Fruit fly (Drosophila melanogaster): ENCODE data around the gene Fuca.

The Fuca gene

DNA sequence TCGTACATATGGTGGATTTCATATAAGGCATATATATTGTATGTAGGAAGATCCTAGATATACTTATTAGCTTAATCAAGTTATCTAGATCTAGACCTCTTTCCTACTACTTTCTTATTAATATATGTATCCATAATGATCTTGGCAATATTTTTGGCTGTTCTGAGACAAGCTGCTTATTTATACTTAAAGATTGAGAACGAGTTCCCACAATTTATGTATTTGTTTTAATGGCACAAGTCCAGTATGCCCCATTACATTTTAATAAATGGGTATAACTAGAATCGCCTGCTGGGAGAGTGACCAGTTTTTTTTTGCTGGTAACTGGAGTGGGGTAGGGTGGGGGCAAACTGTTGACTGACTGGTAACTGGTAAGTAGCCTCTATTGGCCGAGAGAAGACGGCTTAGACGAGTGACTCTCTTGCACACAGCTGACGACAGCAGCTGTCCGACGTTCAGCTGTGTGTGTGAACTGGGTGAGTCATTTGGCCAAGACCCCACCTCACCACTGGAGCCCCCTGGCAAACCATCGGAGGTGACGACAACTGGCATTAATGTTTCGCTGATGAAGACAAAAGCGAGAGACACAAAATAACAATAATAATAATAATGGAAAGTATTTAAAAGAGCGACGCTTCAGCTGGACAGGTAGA, 14.4 kb upstream of the Fuca start:
- TF ChIP-seq CG11695 (GFP tag; IDR thresholded peaks at IDR 0.05) = 0 out of 3 replicates have a peak, but pooled peaks have one; percentile 22
- no peak for TF ChIP-seq Lhr (GFP tag; optimal IDR thresholded peaks at IDR 0.05)
- 0 out of 2 replicates have a peak, but pooled peaks have one; percentile 8 for TF ChIP-seq CG14441 (GFP tag; IDR thresholded peaks at IDR 0.05)
- TF ChIP-seq cg (GFP tag; optimal IDR thresholded peaks at IDR 0.05) = peak; percentile 65
- TF ChIP-seq ash1 (GFP tag; optimal IDR thresholded peaks at IDR 0.05) = no peak
- TF ChIP-seq gsb (GFP tag; IDR thresholded peaks at IDR 0.05) = no peak
- TF ChIP-seq chinmo (GFP tag; IDR thresholded peaks at IDR 0.05; ENCODE audit: partially characterized antibody) = 0 out of 4 replicates have a peak, but pooled peaks have one; percentile 75
- peak; percentile 77 for TF ChIP-seq Med (GFP tag)
- no peak for TF ChIP-seq CG7786 (GFP tag; optimal IDR thresholded peaks at IDR 0.05)
- TF ChIP-seq CG6791 (GFP tag; IDR thresholded peaks at IDR 0.05; ENCODE audit: partially characterized antibody) = 0 out of 3 replicates have a peak, but pooled peaks have one; percentile 8
- no peak for TF ChIP-seq CG4360 (GFP tag; IDR thresholded peaks at IDR 0.05)
- TF ChIP-seq eve (GFP tag; optimal IDR thresholded peaks at IDR 0.05) = no peak
- peak in 1 of 2 experiments; percentile 17 for TF ChIP-seq crp (GFP tag; optimal IDR thresholded peaks at IDR 0.05)
- peak; percentile 52 for TF ChIP-seq kni (GFP tag; optimal IDR thresholded peaks at IDR 0.05)
- peak; percentile 10; the same call in 1 of the 2 replicates for TF ChIP-seq CG9932 (GFP tag; IDR thresholded peaks at IDR 0.05)
- TF ChIP-seq Eip74EF (GFP tag; optimal IDR thresholded peaks at IDR 0.05) = peak in 1 of 2 experiments; percentile 4
- peak; percentile 15 for TF ChIP-seq CG10543 (GFP tag; optimal IDR thresholded peaks at IDR 0.05)
- TF ChIP-seq kay (GFP tag; optimal IDR thresholded peaks at IDR 0.05) = peak; percentile 79
- peak; percentile 74 for TF ChIP-seq D19B (GFP tag; optimal IDR thresholded peaks at IDR 0.05)
- TF ChIP-seq Drgx (GFP tag; IDR thresholded peaks at IDR 0.05) = 0 out of 2 replicates have a peak, but pooled peaks have one; percentile 23
- TF ChIP-seq schlank (tag; optimal IDR thresholded peaks at IDR 0.05) = no peak
- peak; percentile 0 for TF ChIP-seq Blimp-1 (GFP tag; optimal IDR thresholded peaks at IDR 0.05)
- TF ChIP-seq gce (GFP tag; IDR thresholded peaks at IDR 0.05) = no peak
- TF ChIP-seq CG3407 (GFP tag; optimal IDR thresholded peaks at IDR 0.05) = no peak
- peak; percentile 25; the same call in 1 of the 2 replicates for TF ChIP-seq CG14014 (GFP tag; IDR thresholded peaks at IDR 0.05)
- no peak for TF ChIP-seq CG17912 (GFP tag; optimal IDR thresholded peaks at IDR 0.05)
- TF ChIP-seq CG13894 (tag; optimal IDR thresholded peaks at IDR 0.05) = peak; percentile 36
- TF ChIP-seq MBD-R2 (GFP tag; IDR thresholded peaks at IDR 0.05) = no peak
- TF ChIP-seq oc (tag; optimal IDR thresholded peaks at IDR 0.05) = peak; percentile 23
- TF ChIP-seq ci (GFP tag; IDR thresholded peaks at IDR 0.05) = peak; percentile 55; the same call in 2 of the 3 replicates
- no peak for TF ChIP-seq CG7987 (GFP tag; optimal IDR thresholded peaks at IDR 0.05)
- 0 out of 2 replicates have a peak, but pooled peaks have one; percentile 9 for TF ChIP-seq CG32532 (GFP tag; IDR thresholded peaks at IDR 0.05)
- no peak for TF ChIP-seq NC2β (GFP tag; optimal IDR thresholded peaks at IDR 0.05)
- peak; percentile 15 for TF ChIP-seq gem (tag; optimal IDR thresholded peaks at IDR 0.05)
- peak; percentile 47 for TF ChIP-seq NFAT (GFP tag; IDR thresholded peaks at IDR 0.05)
- peak; percentile 17; the same call in 2 of the 3 replicates for TF ChIP-seq row (GFP tag; IDR thresholded peaks at IDR 0.05)
- peak; percentile 33 for TF ChIP-seq CG2120 (GFP tag; optimal IDR thresholded peaks at IDR 0.05)
- TF ChIP-seq Xrp1 (GFP tag; IDR thresholded peaks at IDR 0.05) = peak; percentile 16; the same call in 1 of the 2 replicates
- peak; percentile 2 for TF ChIP-seq bcd (GFP tag; optimal IDR thresholded peaks at IDR 0.05)
- 0 out of 2 replicates have a peak, but pooled peaks have one; percentile 26 for TF ChIP-seq tna (GFP tag; IDR thresholded peaks at IDR 0.05; ENCODE audit: partially characterized antibody)
- peak; percentile 14 for TF ChIP-seq Vsx1 (GFP tag; optimal IDR thresholded peaks at IDR 0.05)
- TF ChIP-seq onecut (GFP tag; IDR thresholded peaks at IDR 0.05) = no peak
- no peak for TF ChIP-seq CG1603 (tag; optimal IDR thresholded peaks at IDR 0.05)
- TF ChIP-seq nau (GFP tag; optimal IDR thresholded peaks at IDR 0.05) = no peak
- peak; percentile 3 for TF ChIP-seq sens (GFP tag)
- TF ChIP-seq CG12769 (tag; optimal IDR thresholded peaks at IDR 0.05) = peak; percentile 38
- no peak for TF ChIP-seq hkb (optimal IDR thresholded peaks at IDR 0.05)
- no peak for TF ChIP-seq hkb (GFP tag; IDR thresholded peaks at IDR 0.05)
